Fruit fly (Drosophila melanogaster): ENCODE results near the gene CG4098.

Gene CG4098

dm6 chr3L:16574307-16574946, 34.7 kb downstream of the CG4098 start, which contains the start of gene mbf1 (continued):
- peak; percentile 21 for TF ChIP-seq zen (tag; optimal IDR thresholded peaks at IDR 0.05)
- TF ChIP-seq CoRest (tag; optimal IDR thresholded peaks at IDR 0.05) = peak; percentile 42
- no peak for TF ChIP-seq sens-2 (GFP tag; IDR thresholded peaks at IDR 0.05)
- peak; percentile 62 for TF ChIP-seq phol (tag; optimal IDR thresholded peaks at IDR 0.05)
- no peak for TF ChIP-seq CG14667 (GFP tag; IDR thresholded peaks at IDR 0.05)
- TF ChIP-seq lilli (GFP tag; optimal IDR thresholded peaks at IDR 0.05) = peak; percentile 53
- no peak for TF ChIP-seq CG17612 (GFP tag; IDR thresholded peaks at IDR 0.05)
- TF ChIP-seq zen2 (GFP tag; IDR thresholded peaks at IDR 0.05; ENCODE audit: partially characterized antibody) = no peak; the same call in 2 of the 3 replicates
- no peak for TF ChIP-seq Gsc (GFP tag; IDR thresholded peaks at IDR 0.05)
- TF ChIP-seq Oaz (GFP tag; IDR thresholded peaks at IDR 0.05) = no peak

- TF ChIP-seq exex (tag; optimal IDR thresholded peaks at IDR 0.05) = peak; percentile 77
- peak; percentile 33 for TF ChIP-seq grn (GFP tag; optimal IDR thresholded peaks at IDR 0.05)
Measured at dm6 chr3L:16573234-16573633, 35.9 kb downstream of the CG4098 start, which contains the start of gene Mipp1. Gene Mipp1, minus strand, starts transcription at chr3L:16573334.

dm6 chr3L:16572208-16572607, 36.9 kb downstream of the CG4098 start:
- no peak for TF ChIP-seq TFAM (GFP tag; optimal IDR thresholded peaks at IDR 0.05)
- peak; percentile 33 for TF ChIP-seq ac (GFP tag; optimal IDR thresholded peaks at IDR 0.05)
- TF ChIP-seq CG7271 (tag; optimal IDR thresholded peaks at IDR 0.05) = no peak
- TF ChIP-seq CG17568 (GFP tag; optimal IDR thresholded peaks at IDR 0.05) = peak; percentile 9
- no peak for TF ChIP-seq sisA (GFP tag; IDR thresholded peaks at IDR 0.05)
- no peak for TF ChIP-seq Blimp-1 (GFP tag; optimal IDR thresholded peaks at IDR 0.05)
- no peak for TF ChIP-seq CG6683 (GFP tag; optimal IDR thresholded peaks at IDR 0.05)
- TF ChIP-seq CG9876 (GFP tag; optimal IDR thresholded peaks at IDR 0.05) = no peak
- TF ChIP-seq sens (GFP tag) = peak; percentile 34
- no peak; the same call in 2 of the 3 replicates for TF ChIP-seq ken (GFP tag; IDR thresholded peaks at IDR 0.05)
- peak; percentile 70 for TF ChIP-seq Med (GFP tag)
- no peak for TF ChIP-seq CG12391 (tag; optimal IDR thresholded peaks at IDR 0.05)
- TF ChIP-seq Atf-2 (GFP tag; optimal IDR thresholded peaks at IDR 0.05) = no peak
- TF ChIP-seq CG4360 (GFP tag; IDR thresholded peaks at IDR 0.05) = no peak
- TF ChIP-seq Pdp1 (GFP tag; optimal IDR thresholded peaks at IDR 0.05) = peak in 1 of 2 experiments; percentile 75
- TF ChIP-seq CHES-1-like (GFP tag; optimal IDR thresholded peaks at IDR 0.05) = peak; percentile 1
- TF ChIP-seq CG7745 (tag; optimal IDR thresholded peaks at IDR 0.05) = peak; percentile 84
- TF ChIP-seq sqz (GFP tag; optimal IDR thresholded peaks at IDR 0.05) = no peak
- TF ChIP-seq HHEX (GFP tag; optimal IDR thresholded peaks at IDR 0.05) = peak; percentile 17
- no peak for TF ChIP-seq NfI (GFP tag; optimal IDR thresholded peaks at IDR 0.05)
- TF ChIP-seq HLH3B (GFP tag; IDR thresholded peaks at IDR 0.05) = no peak
- no peak for TF ChIP-seq Optix (GFP tag; IDR thresholded peaks at IDR 0.05)
- TF ChIP-seq CG10543 (GFP tag; optimal IDR thresholded peaks at IDR 0.05) = peak; percentile 12
- no peak for TF ChIP-seq zen (tag; optimal IDR thresholded peaks at IDR 0.05)
- peak; percentile 5 for TF ChIP-seq pros (GFP tag; optimal IDR thresholded peaks at IDR 0.05)
- TF ChIP-seq CG15601 (tag; optimal IDR thresholded peaks at IDR 0.05) = peak; percentile 27
- peak; percentile 36 for TF ChIP-seq CG13296 (GFP tag; optimal IDR thresholded peaks at IDR 0.05)
- TF ChIP-seq CG14014 (GFP tag; IDR thresholded peaks at IDR 0.05) = peak; percentile 17; the same call in 1 of the 2 replicates
- TF ChIP-seq inv (GFP tag; IDR thresholded peaks at IDR 0.05; ENCODE audit: partially characterized antibody) = 0 out of 2 replicates have a peak, but pooled peaks have one; percentile 16
- TF ChIP-seq chif (GFP tag; optimal IDR thresholded peaks at IDR 0.05) = no peak
- no peak for TF ChIP-seq ato (GFP tag; IDR thresholded peaks at IDR 0.05; ENCODE audit: partially characterized antibody)
- no peak for TF ChIP-seq CG8290 (GFP tag; optimal IDR thresholded peaks at IDR 0.05)
- TF ChIP-seq CG8290 (tag; optimal IDR thresholded peaks at IDR 0.05) = peak in 1 of 2 experiments; percentile 40
- TF ChIP-seq CG8359 (GFP tag; optimal IDR thresholded peaks at IDR 0.05; ENCODE audit: borderline replicate concordance) = peak; percentile 99
- TF ChIP-seq CG7556 (GFP tag; optimal IDR thresholded peaks at IDR 0.05) = no peak
